Fruit fly (Drosophila melanogaster): Measurements from ENCODE around the gene daed.

daed gene

DNA sequence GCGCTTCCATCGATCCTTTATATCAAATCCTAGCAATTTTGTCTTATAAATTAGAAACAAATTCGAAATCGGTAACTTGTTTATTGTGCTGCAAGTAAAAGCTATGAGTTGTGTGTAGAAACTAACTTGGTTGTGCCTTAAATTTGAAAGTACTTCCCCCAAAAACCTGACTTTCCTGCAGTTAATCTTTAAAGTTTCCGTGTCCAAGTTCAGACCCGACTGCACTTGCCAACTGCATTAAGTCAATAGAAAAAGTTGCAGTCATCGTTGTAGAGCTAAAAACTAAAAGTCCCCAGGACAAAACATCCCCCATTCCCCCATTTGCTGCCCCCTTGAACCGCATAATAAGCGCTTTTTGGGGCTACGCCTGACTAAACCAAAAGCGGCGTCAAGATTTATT, 24.4 kb upstream of the daed start, which contains the start of gene Tengl1:
Tengl1 (minus strand) TSS at position 101 of the 400 bp plus-strand sequence.
- TF ChIP-seq hth (optimal IDR thresholded peaks at IDR 0.05) (no peak), ci (GFP tag; IDR thresholded peaks at IDR 0.05) (no peak), Bteb2 (GFP tag; optimal IDR thresholded peaks at IDR 0.05) (no peak), CG12071 (GFP tag; optimal IDR thresholded peaks at IDR 0.05) (no peak), CG31441 (GFP tag; IDR thresholded peaks at IDR 0.05) (no peak), Drgx (GFP tag; IDR thresholded peaks at IDR 0.05) (no peak), Deaf1 (tag; optimal IDR thresholded peaks at IDR 0.05) (no peak), Atf6 (GFP tag; IDR thresholded peaks at IDR 0.05) (no peak), lov (optimal IDR thresholded peaks at IDR 0.05) (no peak), lov (GFP tag; IDR thresholded peaks at IDR 0.05) (no peak), otp (GFP tag; IDR thresholded peaks at IDR 0.05) (no peak), CG12219 (GFP tag; optimal IDR thresholded peaks at IDR 0.05) (no peak), Awh (GFP tag; IDR thresholded peaks at IDR 0.05) (no peak), slp2 (GFP tag; optimal IDR thresholded peaks at IDR 0.05) (no peak), CG6683 (GFP tag; optimal IDR thresholded peaks at IDR 0.05) (no peak), CG9797 (GFP tag; optimal IDR thresholded peaks at IDR 0.05) (no peak), Dref (GFP tag; IDR thresholded peaks at IDR 0.05) (no peak), CG6813 (GFP tag; optimal IDR thresholded peaks at IDR 0.05) (no peak), CG3281 (GFP tag; optimal IDR thresholded peaks at IDR 0.05) (no peak), CG4730 (GFP tag; IDR thresholded peaks at IDR 0.05) (no peak)

DNA sequence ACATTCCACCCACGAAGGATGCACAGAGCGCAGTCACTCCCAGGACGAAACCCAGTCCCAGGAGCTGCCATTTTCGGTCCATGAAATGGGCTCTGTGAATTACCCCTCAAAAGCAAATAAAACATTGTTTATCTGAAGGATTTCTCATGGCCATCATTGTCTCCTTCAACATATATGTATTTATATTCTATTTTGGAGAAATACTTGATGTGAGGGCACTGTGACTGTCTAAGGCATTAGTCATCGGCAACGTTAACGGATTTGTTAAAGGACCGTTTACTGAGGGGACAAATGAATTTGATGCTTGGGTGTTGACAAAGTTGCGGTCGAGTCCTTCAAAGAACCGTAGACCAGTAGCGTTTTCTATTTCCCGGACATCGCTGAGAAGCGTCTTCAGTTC, 23.2 kb upstream of the daed start, which contains the start of gene Tengl2:
Tengl2 (minus strand) TSS at position 101 of the 400 bp plus-strand sequence.
- TF ChIP-seq Dbx (GFP tag; IDR thresholded peaks at IDR 0.05) (no peak), az2 (GFP tag; optimal IDR thresholded peaks at IDR 0.05) (no peak), CG17829 (tag; optimal IDR thresholded peaks at IDR 0.05) (no peak), Elba2 (GFP tag; optimal IDR thresholded peaks at IDR 0.05) (no peak), CG18764 (GFP tag; optimal IDR thresholded peaks at IDR 0.05) (no peak), nom (GFP tag; optimal IDR thresholded peaks at IDR 0.05) (no peak), bab2 (GFP tag; optimal IDR thresholded peaks at IDR 0.05) (no peak), CG7963 (GFP tag; IDR thresholded peaks at IDR 0.05; ENCODE audit: partially characterized antibody) (no peak), CG17385 (GFP tag; optimal IDR thresholded peaks at IDR 0.05) (no peak), emc (GFP tag; optimal IDR thresholded peaks at IDR 0.05) (no peak), ap (GFP tag; IDR thresholded peaks at IDR 0.05) (no peak), Sox102F (GFP tag; optimal IDR thresholded peaks at IDR 0.05) (no peak), Ets97D (GFP tag; optimal IDR thresholded peaks at IDR 0.05) (no peak), Side (GFP tag; optimal IDR thresholded peaks at IDR 0.05) (no peak)

DNA sequence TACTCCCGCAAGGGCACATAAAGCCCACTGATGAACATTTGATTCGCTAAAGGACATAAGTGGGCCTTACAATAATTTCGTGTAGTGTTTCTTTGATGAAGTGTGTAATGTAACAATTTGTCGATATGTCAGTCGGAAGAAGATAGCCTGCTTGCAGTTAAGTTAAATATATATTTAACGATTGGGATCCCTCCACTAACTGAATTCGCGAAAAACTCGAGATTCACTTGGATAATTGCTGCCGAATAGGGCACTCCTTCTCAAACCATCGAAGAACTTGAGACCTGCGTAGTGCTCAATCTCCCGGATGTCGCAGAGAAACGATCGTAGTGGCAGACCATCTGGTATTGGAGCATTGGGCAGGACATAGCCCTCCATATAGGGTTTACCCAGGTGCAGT, 22.0 kb upstream of the daed start, which contains the start of gene Tengl3:
Tengl3 (minus strand) TSS at position 101 of the 400 bp plus-strand sequence.
- TF ChIP-seq CG16813 (GFP tag; IDR thresholded peaks at IDR 0.05; ENCODE audit: partially characterized antibody) = no peak
- no peak for TF ChIP-seq YL-1 (GFP tag; optimal IDR thresholded peaks at IDR 0.05)
- TF ChIP-seq Eip74EF (GFP tag; optimal IDR thresholded peaks at IDR 0.05) = no peak
- no peak for TF ChIP-seq crol (GFP tag; IDR thresholded peaks at IDR 0.05)
- TF ChIP-seq phol (tag; optimal IDR thresholded peaks at IDR 0.05) = no peak
- TF ChIP-seq ab (GFP tag; optimal IDR thresholded peaks at IDR 0.05) = no peak
- TF ChIP-seq zfh1 (GFP tag; IDR thresholded peaks at IDR 0.05) = no peak
- no peak for TF ChIP-seq CG12071 (GFP tag; optimal IDR thresholded peaks at IDR 0.05)
- no peak for TF ChIP-seq CkIIα-i1 (GFP tag; IDR thresholded peaks at IDR 0.05)
- TF ChIP-seq esg (GFP tag; conservative IDR thresholded peaks at IDR 0.05) = no peak
- no peak for TF ChIP-seq Ets65A (GFP tag)
- no peak for TF ChIP-seq Nf-YA (GFP tag; IDR thresholded peaks at IDR 0.05)
- no peak for TF ChIP-seq Sry-δ (GFP tag; optimal IDR thresholded peaks at IDR 0.05)
- no peak for TF ChIP-seq btn (GFP tag; optimal IDR thresholded peaks at IDR 0.05)
- TF ChIP-seq sc (optimal IDR thresholded peaks at IDR 0.05) = no peak
- TF ChIP-seq sc (GFP tag; optimal IDR thresholded peaks at IDR 0.05) = no peak
- TF ChIP-seq kni (GFP tag; optimal IDR thresholded peaks at IDR 0.05) = no peak
- no peak for TF ChIP-seq ham (GFP tag; IDR thresholded peaks at IDR 0.05)
